Worm (Caenorhabditis elegans): ENCODE data around the gene BE10.1.

DNA sequence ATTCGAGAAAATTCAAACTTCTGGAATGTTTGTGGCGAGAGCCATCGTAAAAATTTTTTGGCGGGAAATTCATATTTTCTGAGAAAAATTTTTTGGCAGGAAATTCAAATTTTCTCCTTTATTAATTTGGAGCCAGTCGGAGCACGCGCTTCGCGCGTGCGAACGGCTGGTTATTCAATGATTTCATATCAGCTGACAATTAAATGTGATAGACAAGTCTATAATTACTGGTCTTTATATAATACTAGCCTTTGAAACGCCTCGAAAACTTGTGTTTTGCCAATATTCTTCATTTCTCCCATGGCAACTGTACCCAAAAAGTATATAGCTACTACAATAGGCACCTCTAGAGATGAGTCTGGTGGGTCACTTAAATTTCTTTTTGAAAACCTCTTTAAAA is 34.3 kb downstream of the BE10.1 start, which contains the start of gene srw-10:
- TF ChIP-seq bed-3 (GFP tag; optimal IDR thresholded peaks at IDR 0.05) (no peak), nhr-12 (tag; optimal IDR thresholded peaks at IDR 0.05) (no peak), pha-4 (tag; optimal IDR thresholded peaks at IDR 0.05) (no peak), ztf-11 (tag; optimal IDR thresholded peaks at IDR 0.05) (no peak), mab-5 (tag; optimal IDR thresholded peaks at IDR 0.05) (no peak), ceh-83 (GFP tag; optimal IDR thresholded peaks at IDR 0.05) (no peak), sptf-1 (tag; optimal IDR thresholded peaks at IDR 0.05) (no peak), lin-13 (tag; optimal IDR thresholded peaks at IDR 0.05) (no peak), elt-3 (tag; optimal IDR thresholded peaks at IDR 0.05) (no peak), elt-1 (tag; optimal IDR thresholded peaks at IDR 0.05; ENCODE audit: borderline replicate concordance, insufficient read depth) (no peak)

Data from whole organism, mixed stage, embryonic.